Fruit fly (Drosophila melanogaster) whole organism, embryonic: ENCODE results near the gene CG9568.

ENCODE experiments used
- BtbVII ChIP-seq: fragments of 200-800 bp; sonication (Bioruptor generic); optimal IDR thresholded peaks from 3 replicates; lab custom pipeline; 2017; ENCODE audit warnings: missing biosample characterization, mild to moderate bottlenecking, missing genetic modification characterization
- CG10147 ChIP-seq: fragments of 200-800 bp; sonication (Bioruptor generic); optimal IDR thresholded peaks from 2 replicates; lab custom pipeline; 2019; ENCODE audit warnings: missing biosample characterization, mild to moderate bottlenecking, missing genetic modification characterization, moderate library complexity
- CG13287 ChIP-seq: fragments of 200-800 bp; sonication (Bioruptor generic); IDR thresholded peaks from 2 replicates; pipeline ENCODE4 v1.3.6; 2022; ENCODE audit warnings: missing biosample characterization, missing genetic modification characterization; ENCODE audit not compliant: partially characterized antibody
- CG13296 ChIP-seq: fragments of 200-800 bp; sonication (Bioruptor generic); optimal IDR thresholded peaks from 3 replicates; lab custom pipeline; 2018; ENCODE audit warnings: missing biosample characterization, mild to moderate bottlenecking, missing genetic modification characterization
- CG1529 ChIP-seq: fragments of 200-800 bp; sonication (Bioruptor generic); optimal IDR thresholded peaks from 3 replicates; lab custom pipeline; 2018; ENCODE audit warnings: missing biosample characterization, missing genetic modification characterization
- CG16813 ChIP-seq: fragments of 200-800 bp; sonication (Bioruptor generic); IDR thresholded peaks from 3 replicates; pipeline ENCODE4 v1.3.6; 2022; ENCODE audit warnings: missing biosample characterization, missing genetic modification characterization; ENCODE audit not compliant: partially characterized antibody
- CG17186 ChIP-seq: fragments of 200-800 bp; sonication (Bioruptor generic); optimal IDR thresholded peaks from 3 replicates; lab custom pipeline; 2017; ENCODE audit warnings: missing biosample characterization, missing genetic modification reagents, missing genetic modification characterization
- CG18599 ChIP-seq: fragments of 200-800 bp; sonication (Bioruptor generic); optimal IDR thresholded peaks from 3 replicates; lab custom pipeline; 2017; ENCODE audit warnings: missing biosample characterization, missing genetic modification characterization, mild to moderate bottlenecking, moderate library complexity, missing genetic modification reagents
- CG2678 ChIP-seq: fragments of 200-800 bp; sonication (Bioruptor generic); optimal IDR thresholded peaks from 3 replicates; lab custom pipeline; 2019; ENCODE audit warnings: missing biosample characterization, mild to moderate bottlenecking, missing genetic modification characterization, moderate library complexity
- CG2889 ChIP-seq: fragments of 200-800 bp; sonication (Bioruptor generic); IDR thresholded peaks from 3 replicates; pipeline ENCODE4 v1.3.6; 2022; ENCODE audit warnings: missing biosample characterization, missing genetic modification characterization
- CG34224 ChIP-seq: fragments of 200-800 bp; sonication (Bioruptor generic); IDR thresholded peaks from 3 replicates; pipeline ENCODE4 v1.3.6; 2022; ENCODE audit warnings: missing biosample characterization, missing genetic modification characterization; ENCODE audit not compliant: partially characterized antibody
- CG3726 ChIP-seq: fragments of 200-800 bp; sonication (Bioruptor generic); IDR thresholded peaks from 3 replicates; pipeline ENCODE4, ENCODE4 v1.3.6; 2022; ENCODE audit warnings: missing biosample characterization, missing genetic modification characterization
- CG7556 ChIP-seq: fragments of 200-800 bp; sonication (Bioruptor generic); optimal IDR thresholded peaks from 2 replicates; lab custom pipeline; 2017; ENCODE audit warnings: missing biosample characterization, mild to moderate bottlenecking, missing genetic modification characterization
- CG7839 ChIP-seq: fragments of 200-800 bp; sonication (Bioruptor generic); optimal IDR thresholded peaks from 3 replicates; lab custom pipeline; 2018; ENCODE audit warnings: missing biosample characterization, mild to moderate bottlenecking, missing genetic modification characterization, moderate library complexity
- CG8089 ChIP-seq: fragments of 200-800 bp; sonication (Bioruptor generic); optimal IDR thresholded peaks from 3 replicates; lab custom pipeline; 2016; ENCODE audit warnings: missing biosample characterization, missing genetic modification characterization
- CG9609 ChIP-seq: fragments of 200-800 bp; sonication (Bioruptor generic); optimal IDR thresholded peaks from 3 replicates; lab custom pipeline; 2016; ENCODE audit warnings: missing biosample characterization, missing genetic modification characterization
- CG9797 ChIP-seq: fragments of 200-800 bp; sonication (Bioruptor generic); optimal IDR thresholded peaks from 3 replicates; lab custom pipeline; 2018; ENCODE audit warnings: missing biosample characterization, mild to moderate bottlenecking, missing genetic modification characterization
- CkIIα-i1 ChIP-seq: fragments of 200-800 bp; sonication (Bioruptor generic); IDR thresholded peaks from 2 replicates; pipeline ENCODE4 v1.3.6; 2022; ENCODE audit warnings: missing biosample characterization, missing genetic modification characterization
- Dip3 ChIP-seq: fragments of 200-800 bp; sonication (Bioruptor generic); optimal IDR thresholded peaks from 3 replicates; lab custom pipeline; 2016; ENCODE audit warnings: missing biosample characterization, missing genetic modification characterization
- Mes4 ChIP-seq: fragments of 200-800 bp; sonication (Bioruptor generic); optimal IDR thresholded peaks from 2 replicates; lab custom pipeline; 2016; ENCODE audit warnings: missing biosample characterization, missing genetic modification characterization
- Mrtf ChIP-seq: fragments of 200-800 bp; sonication (Bioruptor generic); IDR thresholded peaks from 3 replicates; pipeline ENCODE4 v1.3.6; 2022; ENCODE audit warnings: missing biosample characterization, missing genetic modification characterization
- NC2α ChIP-seq: fragments of 200-800 bp; sonication (Bioruptor generic); optimal IDR thresholded peaks from 2 replicates; lab custom pipeline; 2016; ENCODE audit warnings: missing biosample characterization, missing genetic modification characterization
- Nf-YC ChIP-seq: fragments of 200-800 bp; optimal IDR thresholded peaks from 3 replicates; lab custom pipeline; 2019; ENCODE audit warnings: missing biosample characterization, mild to moderate bottlenecking, missing genetic modification characterization, moderate library complexity
- Sry-β ChIP-seq: fragments of 200-800 bp; sonication (Bioruptor generic); optimal IDR thresholded peaks from 2 replicates; lab custom pipeline; 2018; ENCODE audit warnings: missing biosample characterization, mild to moderate bottlenecking, missing genetic modification characterization, moderate library complexity
- Ssrp ChIP-seq: fragments of 200-800 bp; sonication (Bioruptor generic); optimal IDR thresholded peaks from 2 replicates; lab custom pipeline; 2018; ENCODE audit warnings: missing biosample characterization, mild to moderate bottlenecking, missing genetic modification characterization, moderate library complexity
- Vsx1 ChIP-seq: fragments of 200-800 bp; sonication (Bioruptor generic); optimal IDR thresholded peaks from 2 replicates; lab custom pipeline; 2017; ENCODE audit warnings: missing biosample characterization, mild to moderate bottlenecking, missing genetic modification characterization, missing genetic modification reagents
- amos ChIP-seq: fragments of 200-800 bp; sonication (Bioruptor generic); IDR thresholded peaks from 2 replicates; pipeline ENCODE4 v1.3.6; 2022; ENCODE audit warnings: missing biosample characterization, missing genetic modification characterization; ENCODE audit not compliant: partially characterized antibody
- chif ChIP-seq, 2 experiments: fragments of 200-800 bp; sonication (Bioruptor generic); optimal IDR thresholded peaks; 3 replicates each; lab custom pipeline; 2016; ENCODE audit warnings: missing biosample characterization in 2 of 2, missing genetic modification characterization in 2 of 2
- dati ChIP-seq: fragments of 200-800 bp; sonication (Bioruptor generic); IDR thresholded peaks from 2 replicates; pipeline ENCODE4 v1.3.6; 2022; ENCODE audit warnings: missing biosample characterization, missing genetic modification characterization
- dysf ChIP-seq: fragments of 200-800 bp; sonication (Bioruptor generic); IDR thresholded peaks from 3 replicates; pipeline ENCODE4 v1.3.6; 2022; ENCODE audit warnings: missing biosample characterization, missing genetic modification characterization
- en ChIP-seq: fragments of 200-800 bp; sonication (Bioruptor generic); optimal IDR thresholded peaks from 2 replicates; lab custom pipeline; 2016; ENCODE audit warnings: missing biosample characterization, missing genetic modification characterization
- grau ChIP-seq: fragments of 200-800 bp; optimal IDR thresholded peaks from 3 replicates; lab custom pipeline; 2019; ENCODE audit warnings: missing biosample characterization, mild to moderate bottlenecking, missing genetic modification characterization, moderate library complexity
- ind ChIP-seq: fragments of 200-800 bp; sonication (Bioruptor generic); optimal IDR thresholded peaks from 3 replicates; lab custom pipeline; 2016; ENCODE audit warnings: missing biosample characterization, missing genetic modification characterization
- inv ChIP-seq: fragments of 200-800 bp; sonication (Bioruptor generic); IDR thresholded peaks from 2 replicates; pipeline ENCODE4 v1.3.6; 2022; ENCODE audit warnings: missing biosample characterization, missing genetic modification characterization; ENCODE audit not compliant: partially characterized antibody
- jumu ChIP-seq: fragments of 200-800 bp; sonication (Bioruptor generic); optimal IDR thresholded peaks from 3 replicates; lab custom pipeline; 2016; ENCODE audit warnings: missing biosample characterization, missing genetic modification characterization
- lola ChIP-seq, 3 experiments: fragments of >200 bp in 2 of 3; fragments of 200-800 bp in 1 of 3; sonication (Bioruptor generic) in 1 of 3; optimal IDR thresholded peaks; 2 replicates each; lab custom pipeline; 2017 to 2019; ENCODE audit warnings: missing biosample characterization in 3 of 3, missing genetic modification characterization in 3 of 3, mild to moderate bottlenecking in 1 of 3, moderate library complexity in 1 of 3
- mam ChIP-seq: fragments of 200-800 bp; sonication (Bioruptor generic); optimal IDR thresholded peaks from 3 replicates; lab custom pipeline; 2016; ENCODE audit warnings: missing biosample characterization, missing genetic modification characterization
- mld ChIP-seq: fragments of 200-800 bp; sonication (Bioruptor generic); IDR thresholded peaks from 3 replicates; pipeline ENCODE4 v1.3.6; 2022; ENCODE audit warnings: missing biosample characterization, missing genetic modification characterization; ENCODE audit not compliant: partially characterized antibody
- nmo ChIP-seq: fragments of 200-800 bp; sonication (Bioruptor generic); optimal IDR thresholded peaks from 2 replicates; lab custom pipeline; 2018; ENCODE audit warnings: missing biosample characterization, mild to moderate bottlenecking, missing genetic modification characterization, moderate library complexity
- nom ChIP-seq: fragments of 200-800 bp; sonication (Bioruptor generic); optimal IDR thresholded peaks from 2 replicates; lab custom pipeline; 2017; ENCODE audit warnings: missing biosample characterization, missing genetic modification characterization, mild to moderate bottlenecking, moderate library complexity, missing genetic modification reagents
- org-1 ChIP-seq: fragments of 200-800 bp; sonication (Bioruptor generic); optimal IDR thresholded peaks from 2 replicates; lab custom pipeline; 2017; ENCODE audit warnings: missing biosample characterization, missing genetic modification characterization
- pita ChIP-seq: fragments of 200-800 bp; sonication (Bioruptor generic); optimal IDR thresholded peaks from 2 replicates; lab custom pipeline; 2017; ENCODE audit warnings: missing biosample characterization, mild to moderate bottlenecking, missing genetic modification characterization
- sd ChIP-seq: fragments of 200-800 bp; sonication (Bioruptor generic); optimal IDR thresholded peaks from 3 replicates; lab custom pipeline; 2018; ENCODE audit warnings: missing biosample characterization, mild to moderate bottlenecking, missing genetic modification characterization, moderate library complexity
- seq ChIP-seq: fragments of 200-800 bp; sonication (Bioruptor generic); IDR thresholded peaks from 2 replicates; pipeline ENCODE4 v1.3.6; 2022; ENCODE audit warnings: missing biosample characterization, missing genetic modification characterization
- slou ChIP-seq: fragments of 200-800 bp; sonication (Bioruptor generic); optimal IDR thresholded peaks from 3 replicates; lab custom pipeline; 2016; ENCODE audit warnings: missing biosample characterization, missing genetic modification characterization
- so ChIP-seq: fragments of 200-800 bp; sonication (Bioruptor generic); IDR thresholded peaks from 3 replicates; pipeline ENCODE4 v1.3.6; 2022; ENCODE audit warnings: missing biosample characterization, missing genetic modification characterization
- sug ChIP-seq: fragments of 200-800 bp; optimal IDR thresholded peaks from 2 replicates; lab custom pipeline; 2019; ENCODE audit warnings: missing biosample characterization, mild to moderate bottlenecking, missing genetic modification characterization, moderate library complexity
- toy ChIP-seq: fragments of 200-800 bp; sonication (Bioruptor generic); IDR thresholded peaks from 2 replicates; pipeline ENCODE4 v1.3.6; 2022; ENCODE audit warnings: missing biosample characterization, missing genetic modification characterization
- zfh2 ChIP-seq: fragments of 200-800 bp; sonication (Bioruptor generic); optimal IDR thresholded peaks from 2 replicates; lab custom pipeline; 2016; ENCODE audit warnings: missing biosample characterization, missing genetic modification characterization

Gene CG9568

DNA sequence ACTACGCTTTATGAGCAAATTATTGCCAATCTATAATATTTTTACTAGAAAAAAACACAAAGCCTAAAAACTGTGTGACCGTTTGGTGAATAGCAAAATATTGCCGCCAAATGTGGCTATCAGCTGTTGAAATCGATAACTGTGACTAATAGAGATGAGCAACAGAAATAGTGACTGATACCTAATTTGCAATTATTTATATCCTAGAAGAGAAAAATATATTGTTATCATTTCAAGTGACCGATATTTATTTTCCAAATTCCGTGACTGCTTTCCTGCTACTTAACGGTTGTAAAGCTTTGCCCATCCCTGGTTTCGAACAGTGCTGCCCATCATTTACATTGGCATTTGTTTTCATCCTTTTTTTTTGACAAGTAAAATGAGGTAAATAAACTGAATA lies 13.1 kb upstream of the CG9568 start, which contains the start of the genes alien and CG18661 (continued):
- TF ChIP-seq nmo (GFP tag; lab: Kevin White, UChicago): peak; percentile 82
- peak; percentile 77 for TF ChIP-seq CG9609
- TF ChIP-seq nom (GFP tag; lab: Kevin White, UChicago): no peak
- peak; percentile 0 for TF ChIP-seq CG13296
- TF ChIP-seq CkIIα-i1: 0 out of 2 replicates have a peak, but pooled peaks have one; percentile 64
- TF ChIP-seq so (GFP tag; lab: Robert Waterston, UW): peak; percentile 82
- peak; percentile 29 for TF ChIP-seq Mes4 (GFP tag; lab: Kevin White, UChicago)
- TF ChIP-seq BtbVII (GFP tag; lab: Kevin White, UChicago): no peak
- peak; percentile 58 for TF ChIP-seq CG10147 (GFP tag; lab: Kevin White, UChicago)
- TF ChIP-seq toy (GFP tag; lab: Robert Waterston, UW): peak; percentile 51; the same call in 1 of the 2 replicates
- TF ChIP-seq chif (GFP tag; optimal IDR thresholded peaks at IDR 0.05; lab: Kevin White, UChicago): peak; percentile 64 to 82
- peak; percentile 94 for TF ChIP-seq jumu (GFP tag; lab: Kevin White, UChicago)
- TF ChIP-seq dysf: peak; percentile 91
- peak; percentile 87 for TF ChIP-seq CG7839 (tag; lab: Kevin White, UChicago)
- TF ChIP-seq slou: peak; percentile 93
- TF ChIP-seq CG7556: peak; percentile 30
- no peak for TF ChIP-seq Vsx1 (GFP tag; lab: Kevin White, UChicago)
- peak; percentile 95; the same call in 1 of the 3 replicates for TF ChIP-seq CG3726 (GFP tag; lab: Robert Waterston, UW)
- peak; percentile 45 for TF ChIP-seq Nf-YC (tag; lab: Kevin White, UChicago)
- TF ChIP-seq sug (tag; lab: Kevin White, UChicago): peak; percentile 88
- peak; percentile 70 for TF ChIP-seq sd (tag; lab: Kevin White, UChicago)
- TF ChIP-seq mam: peak; percentile 98
- peak; percentile 80 for TF ChIP-seq CG9797
- peak; percentile 43; the same call in 1 of the 2 replicates for TF ChIP-seq inv
- no peak for TF ChIP-seq mld (GFP tag; lab: Robert Waterston, UW)
- TF ChIP-seq CG2678: peak; percentile 61
- TF ChIP-seq seq (GFP tag; lab: Robert Waterston, UW): peak; percentile 84
- TF ChIP-seq lola (GFP tag; optimal IDR thresholded peaks at IDR 0.05; lab: Kevin White, UChicago): peak in 1 of 3 experiments; percentile 87
- TF ChIP-seq zfh2 (GFP tag; lab: Kevin White, UChicago): peak; percentile 94
- TF ChIP-seq amos (GFP tag; lab: Robert Waterston, UW): peak; percentile 62
- TF ChIP-seq NC2α (GFP tag; lab: Kevin White, UChicago): peak; percentile 36
- TF ChIP-seq dati (GFP tag; lab: Robert Waterston, UW): no peak
- TF ChIP-seq CG1529 (GFP tag; lab: Kevin White, UChicago): no peak
- TF ChIP-seq CG17186 (GFP tag; lab: Kevin White, UChicago): peak; percentile 68
- peak; percentile 69 for TF ChIP-seq CG8089
- peak; percentile 81 for TF ChIP-seq CG13287 (GFP tag; lab: Robert Waterston, UW)
- peak; percentile 72 for TF ChIP-seq CG16813 (GFP tag; lab: Robert Waterston, UW)
- peak; percentile 95 for TF ChIP-seq Dip3
- TF ChIP-seq CG34224 (GFP tag; lab: Robert Waterston, UW): no peak
- TF ChIP-seq pita (GFP tag; lab: Kevin White, UChicago): no peak
- TF ChIP-seq ind (GFP tag; lab: Kevin White, UChicago): peak; percentile 79
- TF ChIP-seq org-1 (GFP tag; lab: Kevin White, UChicago): peak; percentile 51
- TF ChIP-seq CG2889: peak; percentile 81
- TF ChIP-seq Mrtf (GFP tag; lab: Robert Waterston, UW): peak; percentile 81
- peak; percentile 67 for TF ChIP-seq CG18599 (GFP tag; lab: Kevin White, UChicago)
- TF ChIP-seq Sry-β (GFP tag; lab: Kevin White, UChicago): peak; percentile 70
- peak; percentile 47 for TF ChIP-seq en (GFP tag; lab: Kevin White, UChicago)
- peak; percentile 91 for TF ChIP-seq Ssrp (tag; lab: Kevin White, UChicago)
- peak; percentile 65 for TF ChIP-seq grau (tag; lab: Kevin White, UChicago)
